Fruit fly (Drosophila melanogaster) whole organism, adult: ENCODE data around the gene Surf6.

Source experiments
- CG11617 ChIP-seq: fragments of 200-800 bp; sonication (Bioruptor generic); optimal IDR thresholded peaks from 2 replicates; lab custom pipeline; 2017; ENCODE audit warnings: mild to moderate bottlenecking, missing biosample characterization, missing genetic modification reagents, missing genetic modification characterization
- CG12768 ChIP-seq: fragments of 200-800 bp; sonication (Bioruptor generic); optimal IDR thresholded peaks from 2 replicates; lab custom pipeline; 2017; ENCODE audit warnings: missing biosample characterization, missing genetic modification characterization, mild to moderate bottlenecking, moderate library complexity, missing genetic modification reagents
- CG14711 ChIP-seq: fragments of 200-800 bp; sonication (Bioruptor generic); optimal IDR thresholded peaks from 2 replicates; lab custom pipeline; 2018; ENCODE audit warnings: missing biosample characterization, mild to moderate bottlenecking, missing genetic modification characterization, moderate library complexity
- CG1620 ChIP-seq: fragments of 200-800 bp; sonication (Bioruptor generic); optimal IDR thresholded peaks from 2 replicates; lab custom pipeline; 2016; ENCODE audit warnings: missing biosample characterization, missing genetic modification characterization
- CG33017 ChIP-seq: fragments of 200-800 bp; sonication (Bioruptor generic); optimal IDR thresholded peaks from 2 replicates; lab custom pipeline; 2018; ENCODE audit warnings: missing biosample characterization, mild to moderate bottlenecking, missing genetic modification characterization, moderate library complexity
- CG5204 ChIP-seq: fragments of 200-800 bp; sonication (Bioruptor generic); optimal IDR thresholded peaks from 2 replicates; lab custom pipeline; 2016; ENCODE audit warnings: missing biosample characterization, missing genetic modification characterization
- CG7045 ChIP-seq: fragments of 200-800 bp; sonication (Bioruptor generic); optimal IDR thresholded peaks from 2 replicates; lab custom pipeline; 2017; ENCODE audit warnings: missing biosample characterization, mild to moderate bottlenecking, missing genetic modification characterization
- CG7101 ChIP-seq: fragments of 200-800 bp; sonication (Bioruptor generic); optimal IDR thresholded peaks from 2 replicates; lab custom pipeline; 2018; ENCODE audit warnings: missing biosample characterization, mild to moderate bottlenecking, missing genetic modification characterization, moderate library complexity
- Clk ChIP-seq: fragments of 200-800 bp; sonication (Bioruptor generic); optimal IDR thresholded peaks from 2 replicates; lab custom pipeline; 2017; ENCODE audit warnings: missing biosample characterization, missing genetic modification characterization
- Crg-1 ChIP-seq: fragments of 200-800 bp; sonication (Bioruptor generic); optimal IDR thresholded peaks from 2 replicates; lab custom pipeline; 2016; ENCODE audit warnings: missing biosample characterization, missing genetic modification characterization
- Hr96 ChIP-seq: fragments of 200-800 bp; sonication (Bioruptor generic); optimal IDR thresholded peaks from 2 replicates; lab custom pipeline; 2016; ENCODE audit warnings: missing biosample characterization, missing genetic modification characterization
- Mnt ChIP-seq: fragments of 200-800 bp; sonication (Bioruptor generic); optimal IDR thresholded peaks from 2 replicates; lab custom pipeline; 2016; ENCODE audit warnings: missing biosample characterization, mild to moderate bottlenecking, missing genetic modification characterization
- bab1 ChIP-seq: fragments of 200-800 bp; sonication (Bioruptor generic); optimal IDR thresholded peaks from 3 replicates; lab custom pipeline; 2019; ENCODE audit warnings: missing biosample characterization, mild to moderate bottlenecking, missing genetic modification characterization, moderate library complexity
- cic ChIP-seq: fragments of 200-800 bp; sonication (Bioruptor generic); optimal IDR thresholded peaks from 2 replicates; lab custom pipeline; 2017; ENCODE audit warnings: missing biosample characterization, mild to moderate bottlenecking, missing genetic modification characterization, moderate library complexity
- cnc ChIP-seq, 2 experiments: fragments of >200 bp; optimal IDR thresholded peaks; 2 replicates each; lab custom pipeline; 2017
- kay ChIP-seq: fragments of 200-800 bp; sonication (Bioruptor generic); peaks from one replicate; lab custom pipeline; 2016; ENCODE audit warnings: missing biosample characterization, missing genetic modification characterization, borderline replicate concordance
- ovo ChIP-seq: fragments of 200-800 bp; sonication (Bioruptor generic); optimal IDR thresholded peaks from 2 replicates; lab custom pipeline; 2016; ENCODE audit warnings: missing biosample characterization, missing genetic modification characterization
- pad ChIP-seq: fragments of 200-800 bp; sonication (Bioruptor generic); optimal IDR thresholded peaks from 3 replicates; lab custom pipeline; 2017; ENCODE audit warnings: missing biosample characterization, missing genetic modification characterization, mild to moderate bottlenecking, moderate library complexity, missing genetic modification reagents
- tj ChIP-seq: fragments of 200-800 bp; sonication (Bioruptor generic); optimal IDR thresholded peaks from 3 replicates; lab custom pipeline; 2017; ENCODE audit warnings: missing biosample characterization, mild to moderate bottlenecking, missing genetic modification characterization, moderate library complexity
- toe ChIP-seq: fragments of 200-800 bp; sonication (Bioruptor generic); optimal IDR thresholded peaks from 2 replicates; lab custom pipeline; 2016; ENCODE audit warnings: missing biosample characterization, missing genetic modification characterization

Surf6 gene

DNA sequence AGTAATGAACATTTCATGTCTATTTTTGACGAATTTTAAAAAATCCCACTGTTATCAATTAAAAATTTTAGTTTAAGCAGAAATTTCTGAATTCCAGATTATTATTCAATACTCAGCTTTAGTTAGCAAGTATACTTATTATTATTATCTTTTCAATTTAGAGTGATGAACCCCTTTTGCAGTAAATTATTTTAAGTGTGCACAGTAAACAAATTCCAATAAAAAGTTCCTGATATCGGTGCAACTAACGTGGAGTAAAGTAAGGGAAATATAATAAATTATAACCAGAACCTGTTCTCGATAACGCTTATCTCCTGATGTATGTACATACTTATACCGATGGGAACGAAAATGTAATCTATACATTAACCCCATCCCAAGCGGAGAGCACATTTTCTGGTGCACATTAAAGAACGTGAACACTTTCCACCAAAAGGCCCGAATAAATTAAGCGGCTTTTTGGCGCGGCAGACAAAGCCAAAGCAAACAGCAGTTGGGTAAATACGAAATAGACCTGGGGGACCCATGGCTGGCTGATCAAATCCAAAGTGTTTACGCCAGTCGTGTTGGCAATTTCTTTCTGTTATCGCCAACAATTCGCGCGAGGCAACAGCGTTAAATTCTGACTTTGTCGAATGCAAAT, 46.5 kb downstream of the Surf6 start:
- peak; percentile 25 for TF ChIP-seq CG7101 (tag; lab: Kevin White, UChicago)
- TF ChIP-seq CG14711: peak; percentile 10
- TF ChIP-seq Clk (GFP tag; lab: Kevin White, UChicago): no peak
- TF ChIP-seq cic (GFP tag; lab: Kevin White, UChicago): peak; percentile 92
- no peak for TF ChIP-seq bab1
- TF ChIP-seq pad: peak; percentile 44
- no peak for TF ChIP-seq cnc (optimal IDR thresholded peaks at IDR 0.05; lab: Kevin White, UChicago)
- peak; percentile 48 for TF ChIP-seq CG7045
- TF ChIP-seq Hr96 (GFP tag; lab: Kevin White, UChicago): peak; percentile 15
- TF ChIP-seq Mnt: peak; percentile 47
- TF ChIP-seq Crg-1 (GFP tag; lab: Kevin White, UChicago): peak; percentile 73
- peak; percentile 28 for TF ChIP-seq ovo (GFP tag; lab: Kevin White, UChicago)
- TF ChIP-seq CG11617: peak; percentile 39
- no peak for TF ChIP-seq kay (GFP tag; lab: Kevin White, UChicago)
- TF ChIP-seq toe (GFP tag; lab: Kevin White, UChicago): peak; percentile 42
- peak; percentile 52 for TF ChIP-seq CG12768
- TF ChIP-seq CG1620 (GFP tag; lab: Kevin White, UChicago): peak; percentile 47
- TF ChIP-seq CG33017: peak; percentile 62
- peak; percentile 25 for TF ChIP-seq tj (GFP tag; lab: Kevin White, UChicago)
- no peak for TF ChIP-seq CG5204 (GFP tag; lab: Kevin White, UChicago)
